Worm (Caenorhabditis elegans) whole organism, young adult: ENCODE data around the gene F49E10.2.

Experiments
- B0035.1 ChIP-seq: sonication (generic microtip); optimal IDR thresholded peaks from 2 replicates; lab custom pipeline; 2016; ENCODE audit warnings: missing genetic modification characterization, mild to moderate bottlenecking, missing compliant biosample characterization, missing genotype, missing genetic modification reagents
- D2030.7 ChIP-seq: fragments of 200-800 bp; sonication (Bioruptor generic); IDR thresholded peaks from 2 replicates; pipeline ENCODE4 v1.3.6; 2022; ENCODE audit warnings: missing genetic modification reagents, missing genetic modification characterization, missing compliant biosample characterization
- F10E7.11 ChIP-seq: sonication (generic microtip); optimal IDR thresholded peaks from 2 replicates; lab custom pipeline; 2017; ENCODE audit warnings: mild to moderate bottlenecking, missing genetic modification characterization, moderate library complexity, missing compliant biosample characterization
- F23B12.7 ChIP-seq: sonication (generic microtip); optimal IDR thresholded peaks from 2 replicates; lab custom pipeline; 2017; ENCODE audit warnings: missing genetic modification characterization, mild to moderate bottlenecking, missing compliant biosample characterization, antibody characterized with exemption, moderate library complexity; ENCODE audit not compliant: insufficient read depth
- F33H1.4 ChIP-seq: fragments of 200-800 bp; sonication (Bioruptor generic); IDR thresholded peaks from 2 replicates; pipeline ENCODE4 v1.3.6; 2022; ENCODE audit warnings: missing genetic modification reagents, missing genetic modification characterization, missing compliant biosample characterization
- F37B4.10 ChIP-seq: fragments of 200-800 bp; sonication (Bioruptor generic); IDR thresholded peaks from 2 replicates; pipeline ENCODE4 v1.3.6; 2022; ENCODE audit warnings: missing genetic modification characterization, missing compliant biosample characterization
- F39B2.1 ChIP-seq: fragments of 200-800 bp; sonication (Bioruptor generic); IDR thresholded peaks from 2 replicates; pipeline ENCODE4 v1.3.6; 2022; ENCODE audit warnings: missing genetic modification reagents, missing genetic modification characterization, missing compliant biosample characterization
- F55B11.4 ChIP-seq: sonication (generic microtip); optimal IDR thresholded peaks from 2 replicates; lab custom pipeline; 2016; ENCODE audit warnings: missing compliant biosample characterization, missing genetic modification characterization, borderline replicate concordance; ENCODE audit not compliant: insufficient read depth
- F57A8.1 ChIP-seq: fragments of 200-800 bp; sonication (Bioruptor generic); optimal IDR thresholded peaks from 2 replicates; lab custom pipeline; 2018; ENCODE audit warnings: mild to moderate bottlenecking, missing genetic modification characterization, moderate library complexity, missing compliant biosample characterization
- F57C9.4 ChIP-seq: sonication (generic microtip); optimal IDR thresholded peaks from 2 replicates; lab custom pipeline; 2017; ENCODE audit warnings: mild to moderate bottlenecking, missing genetic modification characterization, missing compliant biosample characterization
- K11D2.4 ChIP-seq: fragments of 200-800 bp; sonication (Bioruptor generic); IDR thresholded peaks from 2 replicates; pipeline ENCODE4 v1.3.6; 2022; ENCODE audit warnings: missing genetic modification reagents, missing genetic modification characterization, missing compliant biosample characterization
- Y53G8AR.9 ChIP-seq: fragments of 200-800 bp; sonication (Bioruptor generic); conservative IDR thresholded peaks from 2 replicates; pipeline ENCODE4 v1.3.6; 2022; ENCODE audit warnings: missing genetic modification reagents, missing genetic modification characterization, missing compliant biosample characterization
- Y67H2A.10 ChIP-seq: fragments of 200-800 bp; sonication (Bioruptor generic); conservative IDR thresholded peaks from 2 replicates; pipeline ENCODE4 v1.3.6; 2022; ENCODE audit warnings: missing genetic modification reagents, missing genetic modification characterization, missing compliant biosample characterization
- Y79H2A.3 ChIP-seq: fragments of 200-800 bp; sonication (Bioruptor generic); conservative IDR thresholded peaks from 2 replicates; pipeline ENCODE4 v1.3.6; 2022; ENCODE audit warnings: missing genetic modification reagents, missing genetic modification characterization, missing compliant biosample characterization
- ama-1 ChIP-seq, 3 experiments: fragments of 150-350 bp in 1 of 3; sonication (generic microtip) in 2 of 3; optimal IDR thresholded peaks; 2 replicates each; lab custom pipeline; 2014 to 2018; ENCODE audit warnings: missing biosample characterization in 2 of 3, missing genetic modification characterization in 2 of 3, missing genetic modification reagents in 2 of 3
- atf-7 ChIP-seq: sonication (generic microtip); optimal IDR thresholded peaks from 2 replicates; lab custom pipeline; 2017; ENCODE audit warnings: mild to moderate bottlenecking, missing genetic modification characterization, missing compliant biosample characterization
- athp-1 ChIP-seq: sonication (generic microtip); optimal IDR thresholded peaks from 2 replicates; lab custom pipeline; 2017; ENCODE audit warnings: mild to moderate bottlenecking, missing genetic modification characterization, missing compliant biosample characterization
- attf-6 ChIP-seq: fragments of 200-800 bp; sonication (Bioruptor generic); IDR thresholded peaks from 2 replicates; pipeline ENCODE4 v1.3.6; 2022; ENCODE audit warnings: missing genetic modification reagents, missing genetic modification characterization, missing compliant biosample characterization
- ceh-27 ChIP-seq: fragments of 200-800 bp; sonication (Bioruptor generic); optimal IDR thresholded peaks from 2 replicates; lab custom pipeline; 2018; ENCODE audit warnings: mild to moderate bottlenecking, missing genetic modification characterization, moderate library complexity, missing compliant biosample characterization
- ceh-79 ChIP-seq: sonication (generic microtip); optimal IDR thresholded peaks from 2 replicates; lab custom pipeline; 2017; ENCODE audit warnings: mild to moderate bottlenecking, missing genetic modification characterization, missing compliant biosample characterization
- ceh-91 ChIP-seq: fragments of 200-800 bp; sonication (Bioruptor generic); IDR thresholded peaks from 2 replicates; pipeline ENCODE4 v1.3.6; 2022; ENCODE audit warnings: missing genetic modification reagents, missing genetic modification characterization, missing compliant biosample characterization
- dox-1 ChIP-seq: fragments of 200-800 bp; sonication (Bioruptor generic); IDR thresholded peaks from 2 replicates; pipeline ENCODE4 v1.3.6; 2022; ENCODE audit warnings: missing genetic modification reagents, missing genetic modification characterization, missing compliant biosample characterization
- egl-44 ChIP-seq: fragments of 200-800 bp; sonication (Bioruptor generic); IDR thresholded peaks from 2 replicates; pipeline ENCODE4 v1.3.6; 2022; ENCODE audit warnings: missing genetic modification reagents, missing genetic modification characterization, missing compliant biosample characterization
- ets-4 ChIP-seq: fragments of 200-800 bp; sonication (Bioruptor generic); optimal IDR thresholded peaks from 2 replicates; lab custom pipeline; 2018; ENCODE audit warnings: mild to moderate bottlenecking, missing genetic modification characterization, missing compliant biosample characterization
- hlh-12 ChIP-seq: sonication (generic microtip); optimal IDR thresholded peaks from 2 replicates; lab custom pipeline; 2016; ENCODE audit warnings: missing genetic modification characterization, missing compliant biosample characterization
- hmg-1.2 ChIP-seq: fragments of 200-800 bp; sonication (Bioruptor generic); IDR thresholded peaks from 2 replicates; pipeline ENCODE4 v1.3.6; 2022; ENCODE audit warnings: missing genetic modification reagents, missing genetic modification characterization, missing compliant biosample characterization
- hmg-20 ChIP-seq: fragments of 200-800 bp; sonication (Bioruptor generic); IDR thresholded peaks from 2 replicates; pipeline ENCODE4 v1.3.6; 2022; ENCODE audit warnings: missing genetic modification reagents, missing genetic modification characterization, missing compliant biosample characterization
- hsf-1 ChIP-seq: fragments of 200-800 bp; sonication (Bioruptor generic); IDR thresholded peaks from 2 replicates; pipeline ENCODE4 v1.3.6; 2022; ENCODE audit warnings: missing genetic modification reagents, missing genetic modification characterization, missing compliant biosample characterization
- let-607 ChIP-seq, 2 experiments: fragments of 200-800 bp in 1 of 2; sonication (Bioruptor generic) in 1 of 2; sonication (generic microtip) in 1 of 2; optimal IDR thresholded peaks; 2 replicates each; lab custom pipeline; 2016 to 2018; ENCODE audit warnings: mild to moderate bottlenecking in 2 of 2, missing compliant biosample characterization in 2 of 2, missing genetic modification characterization in 2 of 2, moderate library complexity in 2 of 2, missing genotype in 1 of 2
- madf-10 ChIP-seq: sonication (generic microtip); optimal IDR thresholded peaks from 2 replicates; lab custom pipeline; 2016; ENCODE audit warnings: mild to moderate bottlenecking, missing genetic modification characterization, missing compliant biosample characterization
- nhr-179 ChIP-seq: sonication (generic microtip); optimal IDR thresholded peaks from 2 replicates; lab custom pipeline; 2016; ENCODE audit warnings: mild to moderate bottlenecking, missing genetic modification characterization, missing compliant biosample characterization
- nhr-27 ChIP-seq: fragments of 200-800 bp; sonication (Bioruptor generic); optimal IDR thresholded peaks from 2 replicates; lab custom pipeline; 2018; ENCODE audit warnings: mild to moderate bottlenecking, missing genetic modification characterization, moderate library complexity, missing compliant biosample characterization
- pha-4 ChIP-seq: fragments of 150-350 bp; sonication (generic microtip); optimal IDR thresholded peaks from 2 replicates; lab custom pipeline; 2014; ENCODE audit warnings: missing biosample characterization, missing genetic modification reagents, missing genetic modification characterization
- snpc-1.1 ChIP-seq: sonication (generic microtip); optimal IDR thresholded peaks from 2 replicates; lab custom pipeline; 2017; ENCODE audit warnings: missing genetic modification characterization, mild to moderate bottlenecking, missing compliant biosample characterization, antibody characterized with exemption, moderate library complexity, missing genotype, missing genetic modification reagents; ENCODE audit not compliant: insufficient read depth
- tbx-9 ChIP-seq: sonication (generic microtip); optimal IDR thresholded peaks from 2 replicates; lab custom pipeline; 2016; ENCODE audit warnings: borderline replicate concordance, missing genetic modification characterization, inconsistent platforms, missing compliant biosample characterization
- unc-62 ChIP-seq: fragments of 150-350 bp; optimal IDR thresholded peaks from 2 replicates; lab custom pipeline; 2014; ENCODE audit warnings: missing biosample characterization, missing genetic modification reagents, missing genetic modification characterization
- zim-3 ChIP-seq: sonication (generic microtip); optimal IDR thresholded peaks from 2 replicates; lab custom pipeline; 2017; ENCODE audit warnings: mild to moderate bottlenecking, missing genetic modification characterization, moderate library complexity, missing compliant biosample characterization
- ztf-22 ChIP-seq: fragments of 200-800 bp; sonication (Bioruptor generic); optimal IDR thresholded peaks from 2 replicates; lab custom pipeline; 2018; ENCODE audit warnings: mild to moderate bottlenecking, missing genetic modification characterization, moderate library complexity, missing compliant biosample characterization
- ztf-25 ChIP-seq: fragments of 200-800 bp; sonication (Bioruptor generic); IDR thresholded peaks from 2 replicates; pipeline ENCODE4 v1.3.6; 2022; ENCODE audit warnings: missing genetic modification reagents, missing genetic modification characterization, missing compliant biosample characterization

The F49E10.2 gene

DNA sequence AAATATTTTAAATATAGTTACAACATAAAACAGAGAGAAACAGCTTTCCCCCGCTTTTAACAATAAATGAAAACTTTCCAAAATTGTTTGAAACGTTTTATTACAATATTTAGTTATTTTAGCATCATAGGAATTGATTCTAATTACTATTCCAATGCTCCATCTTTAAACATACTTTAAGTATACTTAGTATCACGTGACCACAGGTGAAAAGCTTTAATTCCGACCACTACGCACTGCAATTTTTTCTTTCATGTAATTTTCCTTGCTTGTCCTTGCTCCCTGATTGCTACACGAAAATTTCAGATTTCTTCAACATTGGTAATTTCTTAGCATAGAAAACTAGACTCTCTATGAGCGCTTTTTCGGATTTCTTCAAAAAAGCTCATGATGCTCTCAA is 6.9 kb downstream of the F49E10.2 start, which contains the start of gene tbc-16:
Gene tbc-16, plus strand, starts transcription at position 301 of the 400 bp plus-strand sequence.
- TF ChIP-seq hlh-12 (no peak), pha-4 (no peak), hmg-1.2 (GFP tag; lab: Robert Waterston, UW) (no peak), let-607 (tag; optimal IDR thresholded peaks at IDR 0.05; lab: Kevin White, UChicago) (no peak), Y79H2A.3 (GFP tag; lab: Robert Waterston, UW) (no peak), F39B2.1 (GFP tag; lab: Robert Waterston, UW) (no peak), egl-44 (GFP tag; lab: Robert Waterston, UW) (no peak), B0035.1 (tag; lab: Kevin White, UChicago) (no peak), Y53G8AR.9 (GFP tag; lab: Robert Waterston, UW) (no peak)

DNA sequence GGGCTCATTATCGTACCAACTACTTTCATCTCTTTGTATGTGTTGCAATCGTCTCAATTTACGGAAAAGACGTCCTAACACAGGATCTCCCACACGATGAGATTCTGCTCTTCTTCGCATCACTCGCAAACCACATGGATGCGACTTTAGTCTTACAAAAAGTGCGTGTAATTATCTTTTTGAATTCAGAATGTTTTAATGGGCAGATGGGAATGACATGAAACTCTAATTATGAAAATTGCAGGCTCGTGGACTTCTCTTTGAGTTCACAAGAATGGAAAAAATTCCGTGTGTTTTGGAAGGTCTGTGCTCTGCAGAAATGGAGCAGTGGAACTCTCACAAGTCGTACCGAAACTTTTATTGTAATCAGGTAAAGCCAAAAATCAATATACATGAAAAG is 11.3 kb downstream of the F49E10.2 start:
- no peak for TF ChIP-seq K11D2.4 (GFP tag; lab: Robert Waterston, UW)
- no peak for TF ChIP-seq unc-62 (GFP tag; lab: Kevin White, UChicago)
- TF ChIP-seq, all 124 proteins: peak for 0

DNA sequence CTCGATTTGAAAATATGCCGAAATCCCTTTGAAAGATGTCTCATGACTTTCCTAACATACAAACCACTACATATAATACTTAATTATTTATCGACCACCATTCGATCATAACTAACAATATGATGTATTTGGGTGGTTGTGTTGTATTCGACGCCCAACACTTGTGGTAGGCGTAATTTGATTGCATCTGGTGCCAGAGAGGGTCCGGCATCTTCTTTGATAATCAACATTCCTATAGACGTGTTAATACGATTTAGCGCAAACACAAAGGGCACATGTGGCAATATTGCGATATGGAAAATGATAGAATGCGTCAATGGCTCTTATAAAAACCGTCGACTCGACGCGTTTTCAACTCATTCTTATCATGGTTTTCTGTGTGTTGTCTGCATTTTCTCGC is 13.7 kb downstream of the F49E10.2 start:
- TF ChIP-seq hsf-1 (GFP tag; lab: Robert Waterston, UW) (no peak), tbx-9 (tag; lab: Kevin White, UChicago) (no peak), F57A8.1 (GFP tag; lab: Kevin White, UChicago) (no peak), let-607 (tag; optimal IDR thresholded peaks at IDR 0.05; lab: Kevin White, UChicago) (no peak), F23B12.7 (tag; lab: Kevin White, UChicago) (no peak), ceh-91 (GFP tag; lab: Robert Waterston, UW) (no peak), B0035.1 (tag; lab: Kevin White, UChicago) (no peak), madf-10 (tag; lab: Kevin White, UChicago) (no peak), F33H1.4 (GFP tag; lab: Robert Waterston, UW) (no peak), F55B11.4 (no peak), K11D2.4 (GFP tag; lab: Robert Waterston, UW) (no peak), ets-4 (GFP tag; lab: Kevin White, UChicago) (no peak), ceh-79 (tag; lab: Kevin White, UChicago) (no peak), F39B2.1 (GFP tag; lab: Robert Waterston, UW) (no peak), zim-3 (tag; lab: Kevin White, UChicago) (no peak), Y53G8AR.9 (GFP tag; lab: Robert Waterston, UW) (no peak)
- TF ChIP-seq, all 124 proteins: peak for 0

DNA sequence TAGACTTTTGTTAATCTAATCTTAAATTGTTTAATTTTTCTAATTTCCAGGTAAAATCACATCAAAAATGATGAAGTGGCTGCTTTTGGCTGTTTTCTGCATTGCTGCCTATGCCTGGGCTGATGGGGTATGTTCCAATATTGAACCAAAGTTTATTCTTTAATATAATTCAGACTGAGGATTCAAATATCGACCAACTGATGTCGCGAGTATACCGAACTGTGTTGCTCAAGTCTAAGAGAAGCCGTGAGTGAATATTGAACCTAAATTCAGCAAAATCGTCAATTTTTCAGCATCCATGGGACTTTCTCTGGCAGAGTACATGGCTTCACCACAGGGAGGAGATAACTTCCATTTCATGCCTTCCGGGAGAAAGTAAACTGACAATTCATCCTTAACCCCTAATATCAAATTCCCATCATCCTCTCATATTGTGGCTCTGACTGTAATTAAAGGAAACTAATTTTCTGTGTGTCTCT is 14.5 kb downstream of the F49E10.2 start, which contains the start of gene nlp-49:
Gene nlp-49, plus strand, starts transcription at position 51 of the 479 bp plus-strand sequence.
- no peak for TF ChIP-seq zim-3 (tag; lab: Kevin White, UChicago)
- TF ChIP-seq hmg-20: no peak
- no peak for TF ChIP-seq ztf-22 (GFP tag; lab: Kevin White, UChicago)
- no peak for TF ChIP-seq Y53G8AR.9 (GFP tag; lab: Robert Waterston, UW)
- TF ChIP-seq F10E7.11: no peak
- no peak for TF ChIP-seq atf-7 (tag; lab: Kevin White, UChicago)
- no peak for TF ChIP-seq F57C9.4 (tag; lab: Kevin White, UChicago)
- TF ChIP-seq F33H1.4 (GFP tag; lab: Robert Waterston, UW): no peak
- no peak for TF ChIP-seq F37B4.10
- no peak for TF ChIP-seq ztf-25
- TF ChIP-seq D2030.7 (GFP tag; lab: Robert Waterston, UW): no peak
- no peak for TF ChIP-seq athp-1 (tag; lab: Kevin White, UChicago)
- TF ChIP-seq dox-1: no peak
- TF ChIP-seq nhr-179 (tag; lab: Kevin White, UChicago): no peak
- TF ChIP-seq attf-6 (GFP tag; lab: Robert Waterston, UW): no peak
- no peak for TF ChIP-seq Y67H2A.10
- TF ChIP-seq nhr-27 (tag; lab: Kevin White, UChicago): no peak
- TF ChIP-seq snpc-1.1 (tag; lab: Kevin White, UChicago): no peak
- TF ChIP-seq ama-1 (optimal IDR thresholded peaks at IDR 0.05; lab: Kevin White, UChicago): no peak
- no peak for TF ChIP-seq ama-1 (GFP tag; optimal IDR thresholded peaks at IDR 0.05; lab: Kevin White, UChicago)
- no peak for TF ChIP-seq ceh-27 (GFP tag; lab: Kevin White, UChicago)
